Worm (Caenorhabditis elegans) whole organism, L1 larva: ENCODE data around the gene srbc-23.

ENCODE experiments used
- C34B4.2 ChIP-seq: sonication (generic microtip); optimal IDR thresholded peaks from 2 replicates; lab custom pipeline; 2017; ENCODE audit warnings: mild to moderate bottlenecking, missing genetic modification characterization, missing compliant biosample characterization
- ama-1 ChIP-seq: fragments of 150-350 bp; optimal IDR thresholded peaks from 2 replicates; lab custom pipeline; 2014
- blmp-1 ChIP-seq: fragments of 150-350 bp; optimal IDR thresholded peaks from 2 replicates; lab custom pipeline; 2014; ENCODE audit warnings: missing biosample characterization, missing genetic modification characterization
- ceh-63 ChIP-seq: fragments of 200-800 bp; sonication (Bioruptor generic); optimal IDR thresholded peaks from 2 replicates; lab custom pipeline; 2018; ENCODE audit warnings: mild to moderate bottlenecking, missing genetic modification characterization, missing compliant biosample characterization
- egl-27 ChIP-seq, 2 experiments: fragments of 150-350 bp in 1 of 2; sonication (generic microtip); optimal IDR thresholded peaks; 3 replicates each; lab custom pipeline; 2017 to 2018; ENCODE audit warnings: missing biosample characterization in 2 of 2, missing genetic modification characterization in 2 of 2, missing genetic modification reagents in 2 of 2
- elt-3 ChIP-seq, 6 experiments: fragments of 150-350 bp in 1 of 6; sonication (generic microtip); optimal IDR thresholded peaks; 2 replicates each; lab custom pipeline; 2017 to 2018; ENCODE audit warnings: missing biosample characterization in 6 of 6, missing genetic modification characterization in 6 of 6, inconsistent platforms in 1 of 6
- hlh-4 ChIP-seq: sonication (generic microtip); optimal IDR thresholded peaks from 2 replicates; lab custom pipeline; 2016; ENCODE audit warnings: mild to moderate bottlenecking, missing genetic modification characterization, missing compliant biosample characterization
- hpl-2 ChIP-seq: fragments of 150-350 bp; optimal IDR thresholded peaks from 2 replicates; lab custom pipeline; 2014; ENCODE audit warnings: missing biosample characterization, missing genetic modification reagents, missing genetic modification characterization
- irx-1 ChIP-seq: sonication (generic microtip); optimal IDR thresholded peaks from 2 replicates; lab custom pipeline; 2016; ENCODE audit warnings: missing genetic modification characterization, missing compliant biosample characterization
- lin-39 ChIP-seq: fragments of 150-350 bp; optimal IDR thresholded peaks from 2 replicates; lab custom pipeline; 2014; ENCODE audit warnings: missing biosample characterization, missing genetic modification reagents, missing genetic modification characterization
- nhr-237 ChIP-seq: fragments of 150-350 bp; optimal IDR thresholded peaks from 2 replicates; lab custom pipeline; 2014; ENCODE audit warnings: missing biosample characterization, missing genetic modification characterization
- tlp-1 ChIP-seq: fragments of 150-350 bp; optimal IDR thresholded peaks from 2 replicates; lab custom pipeline; 2014; ENCODE audit warnings: missing biosample characterization, missing genetic modification characterization
- unc-130 ChIP-seq: fragments of 150-350 bp; optimal IDR thresholded peaks from 2 replicates; lab custom pipeline; 2017; ENCODE audit warnings: missing biosample characterization, missing genetic modification characterization, inconsistent platforms

- TF ChIP-seq hpl-2 (no peak), ama-1 (lab: Kevin White, UChicago) (no peak), lin-39 (tag; lab: Kevin White, UChicago) (no peak), blmp-1 (tag; lab: Kevin White, UChicago) (no peak), elt-3 (tag; optimal IDR thresholded peaks at IDR 0.05; lab: Kevin White, UChicago) (no peak), ceh-63 (GFP tag; lab: Kevin White, UChicago) (no peak), C34B4.2 (no peak), unc-130 (tag; lab: Kevin White, UChicago) (no peak), hlh-4 (tag; lab: Kevin White, UChicago) (no peak), irx-1 (no peak), tlp-1 (tag; lab: Kevin White, UChicago) (no peak), egl-27 (tag; optimal IDR thresholded peaks at IDR 0.05; lab: Kevin White, UChicago) (no peak), nhr-237 (tag; lab: Kevin White, UChicago) (no peak)
These were observed 29.8 kb downstream of the srbc-23 start, which contains the start of gene cyp-33C2 for ce11 chrV:2183162-2183561.
